Worm (Caenorhabditis elegans) whole organism, L4 larva: ENCODE results near the gene F35G2.5.

Source experiments
- F26F4.8 ChIP-seq: fragments of 200-800 bp; sonication (Bioruptor generic); conservative IDR thresholded peaks from 2 replicates; pipeline ENCODE4 v1.3.6; 2022; ENCODE audit warnings: missing genetic modification characterization, missing compliant biosample characterization
- R02D3.7 ChIP-seq: fragments of 150-350 bp; sonication (generic microtip); optimal IDR thresholded peaks from 3 replicates; lab custom pipeline; 2014; ENCODE audit warnings: missing biosample characterization, missing genetic modification characterization
- ZK337.2 ChIP-seq: fragments of 200-800 bp; sonication (Bioruptor generic); IDR thresholded peaks from 2 replicates; pipeline ENCODE4 v1.3.6; 2022; ENCODE audit warnings: missing genetic modification reagents, missing genetic modification characterization, missing compliant biosample characterization
- ama-1 ChIP-seq: fragments of 150-350 bp; optimal IDR thresholded peaks from 2 replicates; lab custom pipeline; 2014; ENCODE audit warnings: inconsistent platforms, mixed read lengths
- arid-1 ChIP-seq: fragments of 200-800 bp; sonication (Bioruptor generic); conservative IDR thresholded peaks from 2 replicates; pipeline ENCODE4 v1.3.6; 2022; ENCODE audit warnings: missing genetic modification reagents, missing genetic modification characterization, missing compliant biosample characterization
- daf-8 ChIP-seq: fragments of 200-800 bp; sonication (Bioruptor generic); IDR thresholded peaks from 2 replicates; pipeline ENCODE4 v1.3.6; 2022; ENCODE audit warnings: missing genetic modification characterization, missing compliant biosample characterization
- duxl-1 ChIP-seq: sonication (generic microtip); optimal IDR thresholded peaks from 2 replicates; lab custom pipeline; 2016; ENCODE audit warnings: mild to moderate bottlenecking, missing genetic modification characterization, moderate library complexity, missing compliant biosample characterization; ENCODE audit not compliant: poor library complexity
- gei-8 ChIP-seq: fragments of 200-800 bp; sonication (Bioruptor generic); optimal IDR thresholded peaks from 2 replicates; lab custom pipeline; 2018; ENCODE audit warnings: mild to moderate bottlenecking, missing genetic modification characterization, missing compliant biosample characterization
- lin-39 ChIP-seq: fragments of 150-350 bp; optimal IDR thresholded peaks from 2 replicates; lab custom pipeline; 2014; ENCODE audit warnings: missing biosample characterization, missing genetic modification reagents, missing genetic modification characterization
- lsy-2 ChIP-seq, 2 experiments: fragments of 150-350 bp in 1 of 2; sonication (generic microtip) in 1 of 2; optimal IDR thresholded peaks; 2 replicates each; lab custom pipeline; 2014 to 2017; ENCODE audit warnings: missing biosample characterization in 2 of 2, missing genetic modification characterization in 2 of 2
- nhr-28 ChIP-seq: fragments of 150-350 bp; optimal IDR thresholded peaks from 2 replicates; lab custom pipeline; 2014; ENCODE audit warnings: missing biosample characterization, missing genetic modification characterization
- pha-4 ChIP-seq, 2 experiments: fragments of 150-350 bp in 1 of 2; fragments of 200-800 bp in 1 of 2; sonication (Bioruptor generic) in 1 of 2; IDR thresholded peaks in 1 of 2; optimal IDR thresholded peaks in 1 of 2; 2 replicates each; pipeline versions ENCODE4 v1.3.6 to Lab custom; 2014 to 2022; ENCODE audit warnings: missing genetic modification characterization in 2 of 2, missing genetic modification reagents in 2 of 2, missing biosample characterization in 1 of 2, missing compliant biosample characterization in 1 of 2
- pqm-1 ChIP-seq: sonication (generic microtip); optimal IDR thresholded peaks from 2 replicates; lab custom pipeline; 2017; ENCODE audit warnings: missing biosample characterization, missing genetic modification characterization
- zag-1 ChIP-seq: fragments of 150-350 bp; optimal IDR thresholded peaks from 2 replicates; lab custom pipeline; 2014; ENCODE audit warnings: missing biosample characterization, missing genetic modification characterization

- TF ChIP-seq pqm-1 (tag; lab: Kevin White, UChicago) (no peak), F26F4.8 (GFP tag; lab: Robert Waterston, UW) (no peak), R02D3.7 (no peak), zag-1 (tag; lab: Kevin White, UChicago) (no peak), gei-8 (GFP tag; lab: Kevin White, UChicago) (no peak), ama-1 (lab: Kevin White, UChicago) (no peak), nhr-28 (tag; lab: Kevin White, UChicago) (no peak), daf-8 (GFP tag; lab: Robert Waterston, UW) (no peak), lin-39 (tag; lab: Kevin White, UChicago) (no peak), duxl-1 (no peak), lsy-2 (tag; optimal IDR thresholded peaks at IDR 0.05; lab: Kevin White, UChicago) (no peak), arid-1 (no peak), pha-4 (GFP tag; IDR thresholded peaks at IDR 0.05; lab: Robert Waterston, UW) (no peak), pha-4 (tag; optimal IDR thresholded peaks at IDR 0.05; lab: Kevin White, UChicago) (no peak), ZK337.2 (GFP tag; lab: Robert Waterston, UW) (no peak)
Measured at ce11 chrIV:12219309-12219708, at the start of gene F35G2.5.
